Worm (Caenorhabditis elegans): ENCODE measurements around the gene nspb-4.

The nspb-4 gene

DNA sequence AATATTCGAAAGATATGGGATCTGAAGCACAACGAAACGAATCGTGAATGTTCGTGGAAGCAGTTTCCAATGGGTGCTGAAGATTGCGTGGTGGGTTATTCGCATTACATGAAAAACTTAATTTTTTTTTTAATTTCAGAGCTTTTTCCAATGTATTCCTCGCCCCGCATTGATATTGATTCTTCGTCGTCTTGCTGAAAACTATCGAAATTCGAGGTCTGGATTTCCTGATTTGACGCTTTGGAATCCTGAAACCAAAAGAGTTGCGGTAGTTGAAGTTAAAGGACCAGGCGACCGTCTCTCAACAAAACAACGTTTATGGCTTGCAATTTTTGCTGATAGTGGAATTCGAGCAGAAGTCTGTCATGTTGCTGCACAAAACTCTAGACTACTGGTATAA, 46.0 kb upstream of the nspb-4 start (continued):
- TF ChIP-seq nhr-80 (tag; optimal IDR thresholded peaks at IDR 0.05) (no peak), F57C9.4 (tag; optimal IDR thresholded peaks at IDR 0.05) (no peak), F39B2.1 (GFP tag; IDR thresholded peaks at IDR 0.05) (no peak), nfyb-1 (GFP tag; IDR thresholded peaks at IDR 0.05) (0 out of 2 replicates have a peak, but pooled peaks have one; percentile 7), madf-3 (GFP tag; IDR thresholded peaks at IDR 0.05) (no peak)

ce11 chrIV:6554865-6555264, 43.2 kb upstream of the nspb-4 start:
- no peak for TF ChIP-seq ceh-27 (GFP tag; optimal IDR thresholded peaks at IDR 0.05)
- peak; percentile 25 for TF ChIP-seq tbp1 (GFP tag; optimal IDR thresholded peaks at IDR 0.05)
- no peak for TF ChIP-seq sdz-38 (tag; optimal IDR thresholded peaks at IDR 0.05)
- peak; percentile 44 for TF ChIP-seq madf-10 (tag; optimal IDR thresholded peaks at IDR 0.05)
- peak; percentile 28 for TF ChIP-seq atf-7 (tag; optimal IDR thresholded peaks at IDR 0.05)
- TF ChIP-seq ekl-4 (GFP tag; IDR thresholded peaks at IDR 0.05), result 0 out of 2 replicates have a peak, but pooled peaks have one; percentile 29
- TF ChIP-seq K12H6.12 (tag; optimal IDR thresholded peaks at IDR 0.05), result no peak
- no peak for TF ChIP-seq madf-3 (GFP tag; IDR thresholded peaks at IDR 0.05)
- TF ChIP-seq Y95B8A.8 (GFP tag; IDR thresholded peaks at IDR 0.05), result 0 out of 2 replicates have a peak, but pooled peaks have one; percentile 46
- peak; percentile 1 for TF ChIP-seq attf-5 (GFP tag; optimal IDR thresholded peaks at IDR 0.05)
- TF ChIP-seq rec-8 (tag; optimal IDR thresholded peaks at IDR 0.05), result no peak
- TF ChIP-seq Y56A3A.18 (GFP tag; IDR thresholded peaks at IDR 0.05), result no peak
- TF ChIP-seq ZK185.1 (tag; optimal IDR thresholded peaks at IDR 0.05; ENCODE audit: poor library complexity, severe bottlenecking), result no peak
- TF ChIP-seq ztf-3 (GFP tag; optimal IDR thresholded peaks at IDR 0.05), result no peak
- peak; percentile 12 for TF ChIP-seq pha-4 (tag; optimal IDR thresholded peaks at IDR 0.05)
- peak; percentile 96 for TF ChIP-seq nhr-80 (tag; optimal IDR thresholded peaks at IDR 0.05)
- no peak for TF ChIP-seq K11D2.4 (GFP tag; IDR thresholded peaks at IDR 0.05)
- TF ChIP-seq B0336.3 (GFP tag; IDR thresholded peaks at IDR 0.05), result peak; percentile 61; the same call in 1 of the 2 replicates
- TF ChIP-seq cebp-1 (GFP tag; IDR thresholded peaks at IDR 0.05), result no peak
- TF ChIP-seq cebp-1 (tag; optimal IDR thresholded peaks at IDR 0.05), result peak; percentile 31
- no peak for TF ChIP-seq him-1 (tag; optimal IDR thresholded peaks at IDR 0.05)
- no peak for TF ChIP-seq let-526 (GFP tag; IDR thresholded peaks at IDR 0.05)
- no peak for TF ChIP-seq mes-4 (tag; optimal IDR thresholded peaks at IDR 0.05)

- TF ChIP-seq ceh-100 (GFP tag; IDR thresholded peaks at IDR 0.05) (no peak), attf-5 (GFP tag; optimal IDR thresholded peaks at IDR 0.05) (peak; percentile 7), madf-8 (GFP tag; conservative IDR thresholded peaks at IDR 0.05) (no peak), madf-10 (tag; optimal IDR thresholded peaks at IDR 0.05) (no peak), egl-18 (GFP tag; IDR thresholded peaks at IDR 0.05) (no peak), ceh-79 (tag; optimal IDR thresholded peaks at IDR 0.05) (no peak), B0336.3 (GFP tag; IDR thresholded peaks at IDR 0.05) (no peak), K11D2.4 (GFP tag; IDR thresholded peaks at IDR 0.05) (no peak), cebp-1 (GFP tag; IDR thresholded peaks at IDR 0.05) (peak; percentile 77), cebp-1 (tag; optimal IDR thresholded peaks at IDR 0.05) (peak; percentile 92), snpc-4 (GFP tag; optimal IDR thresholded peaks at IDR 0.05) (no peak), snpc-4 (tag; optimal IDR thresholded peaks at IDR 0.05) (peak in 1 of 4 experiments; percentile 21), ets-4 (GFP tag; optimal IDR thresholded peaks at IDR 0.05) (no peak), F49E8.2 (tag; optimal IDR thresholded peaks at IDR 0.05; ENCODE audit: insufficient read depth) (no peak), dpff-1 (tag; optimal IDR thresholded peaks at IDR 0.05) (no peak), lin-26 (GFP tag; IDR thresholded peaks at IDR 0.05) (no peak), efl-1 (GFP tag; optimal IDR thresholded peaks at IDR 0.05) (peak; percentile 12), nhr-120 (GFP tag; IDR thresholded peaks at IDR 0.05) (no peak), tbp1 (GFP tag; optimal IDR thresholded peaks at IDR 0.05) (peak; percentile 1), ztf-6 (GFP tag; IDR thresholded peaks at IDR 0.05) (no peak), rpc-1 (optimal IDR thresholded peaks at IDR 0.05) (no peak), rpc-1 (tag; optimal IDR thresholded peaks at IDR 0.05) (no peak), lin-35 (GFP tag; optimal IDR thresholded peaks at IDR 0.05) (peak in 1 of 3 experiments; percentile 67), nhr-80 (tag; optimal IDR thresholded peaks at IDR 0.05) (no peak), let-526 (GFP tag; IDR thresholded peaks at IDR 0.05) (no peak), lin-54 (GFP tag; optimal IDR thresholded peaks at IDR 0.05) (peak; percentile 31), ztf-3 (GFP tag; optimal IDR thresholded peaks at IDR 0.05) (no peak)
These were observed 42.4 kb upstream of the nspb-4 start, which contains the start of gene paqr-1 for ce11 chrIV:6555388-6556330. paqr-1 (minus strand) TSS chrIV:6555438.
